Worm (Caenorhabditis elegans): ENCODE results near the gene C14B9.10.

The C14B9.10 gene

ce11 chrIII:8175263-8175662 lies 44.6 kb downstream of the C14B9.10 start:
- no peak for TF ChIP-seq pax-3 (tag; optimal IDR thresholded peaks at IDR 0.05)
- TF ChIP-seq swsn-7 (tag; optimal IDR thresholded peaks at IDR 0.05), result no peak
- no peak for TF ChIP-seq nhr-71 (tag; optimal IDR thresholded peaks at IDR 0.05)
- no peak for TF ChIP-seq dsc-1 (tag; optimal IDR thresholded peaks at IDR 0.05)
- no peak for TF ChIP-seq sup-37 (GFP tag; optimal IDR thresholded peaks at IDR 0.05)
- no peak for TF ChIP-seq jun-1 (tag; optimal IDR thresholded peaks at IDR 0.05)
- no peak for TF ChIP-seq skn-1 (tag; optimal IDR thresholded peaks at IDR 0.05)
- no peak for TF ChIP-seq ceh-8 (GFP tag; optimal IDR thresholded peaks at IDR 0.05)
- TF ChIP-seq unc-30 (tag; optimal IDR thresholded peaks at IDR 0.05), result no peak
- no peak for TF ChIP-seq rnt-1 (tag; optimal IDR thresholded peaks at IDR 0.05)
- TF ChIP-seq mab-9 (GFP tag; IDR thresholded peaks at IDR 0.05), result no peak
- TF ChIP-seq fkh-10 (GFP tag; optimal IDR thresholded peaks at IDR 0.05), result no peak
- TF ChIP-seq ces-1 (GFP tag; optimal IDR thresholded peaks at IDR 0.05), result no peak
- TF ChIP-seq fkh-8 (tag; optimal IDR thresholded peaks at IDR 0.05), result no peak
- TF ChIP-seq elt-2 (tag; optimal IDR thresholded peaks at IDR 0.05), result no peak
- no peak for TF ChIP-seq lin-14 (GFP tag; optimal IDR thresholded peaks at IDR 0.05)
- no peak for TF ChIP-seq nhr-19 (GFP tag; conservative IDR thresholded peaks at IDR 0.05)

- TF ChIP-seq lin-14 (GFP tag; optimal IDR thresholded peaks at IDR 0.05), result peak; percentile 3
- TF ChIP-seq pax-3 (tag; optimal IDR thresholded peaks at IDR 0.05), result no peak
- no peak for TF ChIP-seq rnt-1 (tag; optimal IDR thresholded peaks at IDR 0.05)
- no peak for TF ChIP-seq swsn-7 (tag; optimal IDR thresholded peaks at IDR 0.05)
- no peak for TF ChIP-seq fos-1 (tag; optimal IDR thresholded peaks at IDR 0.05)
- TF ChIP-seq alr-1 (tag; optimal IDR thresholded peaks at IDR 0.05; ENCODE audit: borderline replicate concordance), result no peak
- TF ChIP-seq Y116A8C.19 (tag; optimal IDR thresholded peaks at IDR 0.05; ENCODE audit: borderline replicate concordance), result no peak
- TF ChIP-seq nhr-84 (tag; optimal IDR thresholded peaks at IDR 0.05), result no peak
Observed at ce11 chrIII:8176265-8176664, 45.6 kb downstream of the C14B9.10 start, which contains the start of gene C50C3.12. C50C3.12 (plus strand) TSS chrIII:8176565.

- TF ChIP-seq hlh-17 (GFP tag; optimal IDR thresholded peaks at IDR 0.05; ENCODE audit: borderline replicate concordance) (no peak), F16B12.6 (tag; optimal IDR thresholded peaks at IDR 0.05) (no peak), efl-1 (optimal IDR thresholded peaks at IDR 0.05) (no peak), efl-1 (GFP tag; optimal IDR thresholded peaks at IDR 0.05 in 1 of 2) (no peak), swsn-7 (tag; optimal IDR thresholded peaks at IDR 0.05) (no peak), pag-3 (tag; optimal IDR thresholded peaks at IDR 0.05; ENCODE audit: borderline replicate concordance, insufficient read depth) (no peak), irx-1 (tag; optimal IDR thresholded peaks at IDR 0.05) (no peak), jun-1 (tag; optimal IDR thresholded peaks at IDR 0.05) (no peak), fkh-10 (GFP tag; optimal IDR thresholded peaks at IDR 0.05) (peak; percentile 52), lin-14 (GFP tag; optimal IDR thresholded peaks at IDR 0.05) (peak; percentile 37)
Observed at ce11 chrIII:8178924-8179323, 48.3 kb downstream of the C14B9.10 start, which contains the start of gene C50C3.5. C50C3.5 (plus strand) TSS chrIII:8179224.

- TF ChIP-seq lin-39 (tag; optimal IDR thresholded peaks at IDR 0.05), result no peak
- TF ChIP-seq fos-1 (tag; optimal IDR thresholded peaks at IDR 0.05), result no peak
- TF ChIP-seq tbx-2 (tag; optimal IDR thresholded peaks at IDR 0.05), result no peak
- no peak for TF ChIP-seq blmp-1 (tag; optimal IDR thresholded peaks at IDR 0.05)
- TF ChIP-seq efl-3 (GFP tag; optimal IDR thresholded peaks at IDR 0.05), result no peak
- no peak for TF ChIP-seq vab-15 (tag; optimal IDR thresholded peaks at IDR 0.05)
Observed at ce11 chrIII:8181581-8181980, 50.9 kb downstream of the C14B9.10 start, which contains the start of gene spc-2. spc-2 (plus strand) TSS chrIII:8181881.

Data from whole organism, L1 larva.